Fruit fly (Drosophila melanogaster): ENCODE data around the gene Sfp23F.

DNA sequence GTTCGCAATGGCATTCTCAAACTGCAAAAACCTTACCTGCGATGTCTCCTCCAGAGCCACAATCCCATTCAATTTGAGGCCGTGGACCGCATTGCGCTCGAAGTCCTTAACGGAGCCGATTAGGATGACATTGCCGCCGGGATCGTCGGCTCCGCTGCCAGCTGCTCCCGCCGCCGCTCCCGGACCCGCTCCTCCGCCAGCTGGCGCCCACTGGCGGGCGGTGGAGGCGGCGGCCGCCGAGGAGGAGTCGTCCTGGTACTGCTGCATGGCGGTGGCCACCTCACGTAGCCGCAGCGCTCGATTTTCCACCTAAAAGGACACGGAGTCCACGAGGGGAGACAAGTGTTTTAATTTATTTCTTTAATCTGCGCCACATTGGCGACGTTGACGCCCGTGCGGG is 20.2 kb upstream of the Sfp23F start:
- TF ChIP-seq dac (GFP tag; optimal IDR thresholded peaks at IDR 0.05) (no peak), CG6276 (GFP tag; optimal IDR thresholded peaks at IDR 0.05) (no peak), CG10669 (GFP tag; optimal IDR thresholded peaks at IDR 0.05) (no peak), CG32006 (GFP tag; optimal IDR thresholded peaks at IDR 0.05) (no peak), Sox14 (GFP tag; optimal IDR thresholded peaks at IDR 0.05) (no peak), CG1621 (tag; optimal IDR thresholded peaks at IDR 0.05) (no peak), Hr4 (GFP tag; optimal IDR thresholded peaks at IDR 0.05) (no peak), CG6792 (GFP tag; optimal IDR thresholded peaks at IDR 0.05) (no peak), Ets96B (tag; optimal IDR thresholded peaks at IDR 0.05) (no peak), Lpt (GFP tag; optimal IDR thresholded peaks at IDR 0.05) (no peak), CG6854 (GFP tag; optimal IDR thresholded peaks at IDR 0.05) (no peak), net (GFP tag; optimal IDR thresholded peaks at IDR 0.05) (no peak), CG8632 (GFP tag; optimal IDR thresholded peaks at IDR 0.05) (no peak), Sox15 (GFP tag; optimal IDR thresholded peaks at IDR 0.05) (no peak)

Data from whole organism, prepupa.